Fruit fly (Drosophila melanogaster) Kc167 (cell line): Measurements from ENCODE around the gene CG42399.

Experiments
- Myc ChIP-seq: fragments of >200 bp; optimal IDR thresholded peaks from 2 replicates; lab custom pipeline; 2017; ENCODE audit warnings: missing external identifiers
- Sin3A ChIP-seq: fragments of >200 bp; optimal IDR thresholded peaks from 2 replicates; lab custom pipeline; 2018; ENCODE audit warnings: missing external identifiers
- h ChIP-seq: fragments of >200 bp; optimal IDR thresholded peaks from 3 replicates; lab custom pipeline; 2018; ENCODE audit warnings: missing external identifiers
- insv ChIP-seq: fragments of >200 bp; optimal IDR thresholded peaks from 3 replicates; lab custom pipeline; 2018; ENCODE audit warnings: missing external identifiers
- psq ChIP-seq: fragments of >200 bp; optimal IDR thresholded peaks from 2 replicates; lab custom pipeline; 2017; ENCODE audit warnings: missing external identifiers
- ttk ChIP-seq: sonication (Bioruptor generic); optimal IDR thresholded peaks from 2 replicates; lab custom pipeline; 2017; ENCODE audit warnings: missing external identifiers

CG42399 gene

DNA sequence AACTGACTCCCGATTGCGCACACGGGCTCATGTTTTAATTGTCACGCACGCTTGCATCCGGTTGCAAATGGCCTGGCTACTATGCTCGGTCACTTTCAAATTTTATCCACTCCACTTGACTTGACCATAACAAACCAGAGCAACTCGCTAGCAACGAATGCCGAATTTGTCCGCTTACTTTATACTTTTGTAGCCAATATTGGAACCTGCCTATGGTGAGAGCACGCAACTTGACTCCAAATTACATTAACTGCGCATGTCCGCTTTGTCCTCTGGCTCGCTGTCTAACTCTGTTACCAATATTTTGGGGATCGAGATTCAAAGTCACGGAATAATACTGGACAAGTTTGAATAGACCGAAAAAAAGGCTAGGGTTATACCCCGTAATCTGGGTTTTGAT, at the start of gene CG42399:
Gene CG42399, minus strand, starts transcription at position 159 of the 400 bp plus-strand sequence.
- TF ChIP-seq h (lab: Kevin White, UChicago) (no peak), ttk (lab: Kevin White, UChicago) (no peak), Myc (lab: Kevin White, UChicago) (no peak), insv (lab: Kevin White, UChicago) (no peak), Sin3A (lab: Kevin White, UChicago) (no peak), psq (lab: Kevin White, UChicago) (no peak)

DNA sequence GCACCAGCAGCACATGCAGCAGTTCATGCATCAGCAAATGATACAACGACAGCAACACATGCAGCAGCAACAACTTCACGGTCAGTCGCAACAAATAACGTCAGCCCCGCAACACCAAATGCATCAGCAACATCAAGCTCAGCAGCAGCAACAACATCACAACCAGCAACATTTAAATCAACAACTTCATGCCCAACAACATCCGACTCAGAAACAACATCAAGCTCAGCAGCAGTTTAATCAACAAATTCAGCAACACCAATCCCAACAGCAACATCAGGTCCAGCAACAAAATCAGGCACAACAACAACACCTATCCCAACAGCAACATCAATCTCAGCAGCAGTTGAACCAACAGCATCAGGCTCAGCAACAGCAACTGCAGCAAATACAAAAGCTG, 42.6 kb upstream of the CG42399 start:
- no peak for TF ChIP-seq psq (lab: Kevin White, UChicago)
- TF ChIP-seq h (lab: Kevin White, UChicago): no peak
- no peak for TF ChIP-seq Myc (lab: Kevin White, UChicago)
- no peak for TF ChIP-seq ttk (lab: Kevin White, UChicago)

DNA sequence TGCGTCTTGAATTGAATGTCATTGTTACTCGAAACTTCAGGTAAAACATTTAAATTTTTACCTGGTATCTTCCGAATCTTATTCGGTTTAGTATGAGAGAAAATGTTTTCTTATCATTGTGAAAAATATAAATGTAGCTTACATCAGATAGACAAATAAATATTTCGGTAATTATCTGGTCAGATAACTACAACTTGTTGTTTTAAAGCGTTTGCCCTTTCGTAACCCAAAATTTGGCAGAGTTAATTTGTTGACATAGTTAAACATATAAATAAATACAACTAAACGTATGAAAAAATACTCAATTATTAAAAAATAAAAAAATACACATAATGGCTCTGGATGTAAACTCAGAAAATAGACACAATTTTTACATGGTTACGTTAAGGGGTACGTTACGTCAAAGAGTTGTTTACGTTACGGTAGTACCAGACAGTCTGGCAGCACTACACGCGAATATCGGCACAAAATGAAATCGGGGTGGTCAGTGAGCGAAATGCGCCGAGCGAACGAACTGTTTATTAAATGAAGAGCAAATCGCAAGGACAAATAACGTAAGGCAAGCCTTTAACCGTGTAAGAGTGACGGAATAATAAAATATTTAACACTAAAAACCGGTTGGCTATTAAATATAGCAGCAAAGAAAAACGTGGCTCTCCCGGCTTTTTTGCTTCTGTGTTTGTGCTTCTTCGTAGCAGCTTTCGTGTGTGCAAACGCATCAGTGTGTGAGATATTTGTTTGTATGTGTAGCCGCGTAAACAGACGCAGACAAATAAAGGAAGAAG, 29.5 kb upstream of the CG42399 start:
- TF ChIP-seq ttk (lab: Kevin White, UChicago) (no peak), insv (lab: Kevin White, UChicago) (no peak), Myc (lab: Kevin White, UChicago) (no peak), psq (lab: Kevin White, UChicago) (no peak), h (lab: Kevin White, UChicago) (no peak), Sin3A (lab: Kevin White, UChicago) (no peak)

DNA sequence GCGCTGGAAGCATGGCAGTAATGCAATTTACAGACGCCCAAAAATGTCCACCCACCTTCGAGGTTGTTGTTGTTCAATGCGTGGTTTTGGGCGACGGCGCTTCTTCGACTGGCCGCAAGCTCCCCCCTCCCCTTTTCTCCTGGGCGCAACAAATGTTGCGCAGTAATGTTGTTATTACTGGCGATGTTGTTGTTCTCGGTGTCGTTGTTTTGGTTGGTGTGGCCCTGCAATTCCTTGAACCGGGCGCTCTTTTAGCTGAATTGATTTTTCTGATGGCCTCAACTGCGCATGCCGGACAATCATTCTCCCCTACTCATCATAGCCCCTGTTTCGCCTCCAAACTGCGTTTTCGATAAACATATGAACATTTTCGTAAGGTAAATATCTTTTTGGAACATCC, 27.9 kb upstream of the CG42399 start:
- no peak for TF ChIP-seq insv (lab: Kevin White, UChicago)
- no peak for TF ChIP-seq psq (lab: Kevin White, UChicago)
- no peak for TF ChIP-seq Myc (lab: Kevin White, UChicago)
- no peak for TF ChIP-seq ttk (lab: Kevin White, UChicago)
- no peak for TF ChIP-seq Sin3A (lab: Kevin White, UChicago)
- TF ChIP-seq h (lab: Kevin White, UChicago): no peak

DNA sequence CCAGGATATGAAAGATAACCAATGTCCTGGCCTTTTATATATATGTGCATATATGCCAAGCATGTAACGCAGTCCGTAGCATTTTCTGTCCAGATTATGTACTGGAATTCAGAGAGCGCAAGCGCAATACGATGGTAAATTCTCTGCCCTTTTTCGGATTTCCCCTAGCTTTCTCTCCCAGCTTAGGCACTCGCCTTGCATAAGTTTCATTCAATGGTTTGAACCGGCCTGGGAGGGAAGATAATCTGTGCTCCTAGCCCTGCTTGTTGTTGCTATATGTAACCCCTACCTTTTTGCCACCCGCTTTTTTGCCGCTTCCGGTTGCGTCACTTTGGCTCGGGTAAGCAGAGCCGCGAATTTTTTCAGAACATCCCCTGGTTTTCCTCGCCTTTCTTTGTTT, 26.0 kb upstream of the CG42399 start:
- TF ChIP-seq h (lab: Kevin White, UChicago): no peak
- no peak for TF ChIP-seq psq (lab: Kevin White, UChicago)
- TF ChIP-seq ttk (lab: Kevin White, UChicago): no peak
- TF ChIP-seq Sin3A (lab: Kevin White, UChicago): no peak
- no peak for TF ChIP-seq Myc (lab: Kevin White, UChicago)
- no peak for TF ChIP-seq insv (lab: Kevin White, UChicago)

DNA sequence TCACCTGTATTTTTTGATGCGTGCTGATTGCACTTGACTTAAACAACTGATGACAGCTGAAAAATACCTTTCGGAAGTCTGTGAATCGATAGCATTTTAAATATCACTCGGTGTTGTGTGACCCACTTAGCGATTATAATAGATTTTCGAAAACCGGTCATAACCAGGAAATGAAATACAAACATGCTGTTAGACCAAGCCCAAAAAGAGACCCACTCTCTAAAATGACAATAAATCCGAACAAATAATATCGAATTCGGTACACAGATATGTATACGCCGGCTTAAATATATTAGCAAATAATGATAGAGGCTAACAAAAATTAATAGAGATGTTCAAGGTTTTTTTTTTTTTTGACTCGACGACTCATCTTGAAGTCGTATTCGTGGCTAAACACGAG, 22.6 kb upstream of the CG42399 start:
- TF ChIP-seq h (lab: Kevin White, UChicago) (no peak), psq (lab: Kevin White, UChicago) (no peak), Sin3A (lab: Kevin White, UChicago) (no peak), insv (lab: Kevin White, UChicago) (no peak), Myc (lab: Kevin White, UChicago) (no peak), ttk (lab: Kevin White, UChicago) (no peak)

DNA sequence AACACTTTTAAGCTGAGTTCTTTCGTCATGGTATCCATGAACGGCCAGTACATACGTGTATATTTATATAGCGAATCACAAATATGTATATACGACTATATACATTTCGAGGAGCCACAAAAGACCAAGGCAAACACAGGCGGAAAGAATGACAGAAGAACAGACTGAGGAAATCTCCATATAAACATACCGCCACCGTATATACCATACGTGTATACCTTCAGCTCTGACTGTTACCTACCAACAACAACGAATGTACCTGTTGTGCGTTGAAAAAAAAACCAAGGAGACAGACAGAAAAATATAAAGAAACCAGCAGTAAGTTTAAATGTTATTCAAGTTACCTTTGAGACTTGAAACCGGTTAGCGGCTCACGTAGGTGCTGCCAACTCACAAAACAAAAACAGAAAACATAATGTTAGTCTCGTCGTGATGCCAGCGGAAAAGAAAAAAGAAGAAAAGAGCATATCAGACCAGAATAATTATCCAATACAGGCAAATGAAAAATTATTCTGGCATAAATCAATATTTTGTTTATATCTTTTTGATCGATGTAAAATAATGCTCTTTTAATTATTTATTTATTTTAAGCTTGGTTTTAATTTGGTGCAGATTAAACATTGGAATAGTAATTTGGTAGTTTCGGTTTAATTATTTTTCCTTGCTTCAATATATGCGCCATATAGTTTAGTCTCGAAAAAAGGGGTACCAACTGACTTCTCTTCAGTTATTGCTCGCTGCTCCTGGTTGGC, 18.6 kb upstream of the CG42399 start:
- TF ChIP-seq h (lab: Kevin White, UChicago) (no peak), Myc (lab: Kevin White, UChicago) (no peak), insv (lab: Kevin White, UChicago) (no peak), ttk (lab: Kevin White, UChicago) (no peak), psq (lab: Kevin White, UChicago) (no peak), Sin3A (lab: Kevin White, UChicago) (no peak)

DNA sequence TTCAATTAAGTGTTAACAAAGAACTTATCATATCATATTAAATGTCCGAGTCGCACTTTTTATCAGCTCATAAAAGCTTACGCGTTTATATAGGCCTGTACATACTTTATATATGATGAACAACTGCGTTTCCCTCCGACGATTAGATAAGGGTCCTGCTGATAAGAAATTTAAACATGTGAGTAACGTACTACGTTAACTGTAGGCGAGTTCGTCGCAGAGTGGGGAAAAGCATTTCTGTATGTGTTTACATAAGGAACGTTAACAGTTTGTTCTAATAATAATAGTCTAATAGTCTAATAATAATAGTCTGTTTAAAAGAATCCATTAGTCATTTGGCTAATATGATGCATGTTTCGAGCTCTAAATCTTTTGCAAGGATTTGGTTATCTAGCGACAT, 17.3 kb upstream of the CG42399 start:
- TF ChIP-seq Sin3A (lab: Kevin White, UChicago) (no peak), psq (lab: Kevin White, UChicago) (no peak), h (lab: Kevin White, UChicago) (no peak), ttk (lab: Kevin White, UChicago) (no peak)

DNA sequence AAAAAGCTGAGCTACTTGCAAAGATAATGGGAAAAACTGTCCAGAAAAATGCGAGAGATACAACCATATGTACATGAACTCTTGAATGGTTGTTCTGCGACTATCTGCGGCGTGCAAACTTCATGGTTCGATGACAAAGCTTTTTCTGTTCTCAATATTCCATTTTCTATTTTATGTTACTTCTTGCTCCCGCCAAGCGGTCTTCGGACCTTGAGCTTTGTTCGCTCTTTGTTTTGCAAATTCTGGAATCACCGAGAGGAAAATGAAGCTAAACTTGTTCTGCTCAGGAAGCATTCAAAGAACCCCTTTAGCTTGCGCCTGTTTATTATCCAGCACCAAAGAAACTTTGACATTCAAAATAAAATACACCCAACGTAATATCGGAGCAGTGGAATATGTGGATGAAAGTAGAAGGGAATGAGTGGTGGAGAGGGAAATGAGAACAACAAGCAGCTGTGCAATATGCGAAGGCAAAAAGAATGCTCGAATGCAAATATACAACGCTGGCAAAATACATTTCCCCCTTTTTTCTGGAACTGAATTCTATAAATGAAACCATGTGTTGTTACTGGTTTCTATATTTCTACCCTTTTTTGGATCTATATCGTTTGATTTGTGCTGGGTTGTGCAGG, 15.3 kb upstream of the CG42399 start:
- TF ChIP-seq psq (lab: Kevin White, UChicago) (no peak), insv (lab: Kevin White, UChicago) (no peak), h (lab: Kevin White, UChicago) (no peak), Myc (lab: Kevin White, UChicago) (no peak), ttk (lab: Kevin White, UChicago) (no peak), Sin3A (lab: Kevin White, UChicago) (no peak)

DNA sequence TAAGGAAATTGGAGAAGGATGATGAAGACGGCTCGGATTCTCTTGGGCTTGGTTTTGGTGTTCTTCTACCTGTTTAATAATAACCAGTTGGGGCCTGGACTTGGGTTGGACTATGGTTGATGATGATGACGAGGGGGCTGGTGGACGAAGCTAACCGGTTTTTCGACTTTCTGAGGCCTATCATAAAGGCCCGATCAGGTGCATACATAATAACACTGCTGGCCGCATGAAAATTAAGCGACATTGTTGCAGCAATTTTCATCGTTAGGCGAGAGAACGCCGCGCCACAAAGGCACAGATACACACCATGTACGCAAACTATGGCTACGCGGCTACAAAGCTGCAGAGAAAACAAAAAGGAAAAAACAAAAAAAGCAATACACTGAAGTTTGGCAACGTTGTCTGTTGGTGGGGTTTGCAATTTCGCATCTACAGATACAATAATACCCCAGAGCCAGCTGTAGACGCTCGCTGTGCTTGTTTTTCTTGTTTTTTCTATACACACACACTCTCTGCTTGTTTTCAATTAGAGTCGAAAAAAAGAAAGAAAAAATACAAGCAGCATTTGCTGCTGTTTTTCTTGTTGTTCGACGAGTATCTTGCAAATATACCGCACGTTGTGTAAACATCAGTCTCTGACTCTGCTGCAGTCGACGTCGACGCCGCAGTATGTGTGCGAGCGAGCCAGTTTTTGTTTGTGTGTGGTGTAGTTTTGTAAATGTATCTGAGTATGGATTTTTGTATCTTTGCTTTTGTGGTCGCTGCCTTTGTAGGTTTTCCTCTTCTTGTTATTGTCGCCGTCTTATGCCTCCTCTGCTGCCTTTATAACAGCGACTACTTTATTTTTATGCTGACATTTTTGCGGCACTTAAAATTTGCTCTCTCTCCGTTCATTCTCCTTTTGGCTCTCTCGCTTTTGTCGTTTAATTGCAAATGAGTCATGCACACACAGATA, 13.3 kb upstream of the CG42399 start:
- TF ChIP-seq h (lab: Kevin White, UChicago) (no peak), insv (lab: Kevin White, UChicago) (no peak), Sin3A (lab: Kevin White, UChicago) (no peak), psq (lab: Kevin White, UChicago) (no peak), Myc (lab: Kevin White, UChicago) (no peak), ttk (lab: Kevin White, UChicago) (no peak)
